Fruit fly (Drosophila melanogaster) whole organism, embryonic: ENCODE data around the gene scpr-B.

Experiments
- CG10147 ChIP-seq: fragments of 200-800 bp; sonication (Bioruptor generic); optimal IDR thresholded peaks from 2 replicates; lab custom pipeline; 2019; ENCODE audit warnings: missing biosample characterization, mild to moderate bottlenecking, missing genetic modification characterization, moderate library complexity
- CG10209 ChIP-seq: fragments of 200-800 bp; sonication (Bioruptor generic); optimal IDR thresholded peaks from 3 replicates; lab custom pipeline; 2017; ENCODE audit warnings: missing biosample characterization, mild to moderate bottlenecking, missing genetic modification characterization, missing genetic modification reagents
- CG1024 ChIP-seq: fragments of 200-800 bp; sonication (Bioruptor generic); IDR thresholded peaks from 2 replicates; pipeline ENCODE4 v1.3.6; 2022; ENCODE audit warnings: missing biosample characterization, missing genetic modification characterization
- CG11696 ChIP-seq: fragments of 200-800 bp; sonication (Bioruptor generic); IDR thresholded peaks from 2 replicates; pipeline ENCODE4 v1.3.6; 2022; ENCODE audit warnings: missing biosample characterization, missing genetic modification characterization
- CG1233 ChIP-seq: fragments of 200-800 bp; sonication (Bioruptor generic); optimal IDR thresholded peaks from 4 replicates; lab custom pipeline; 2018; ENCODE audit warnings: missing biosample characterization, mild to moderate bottlenecking, missing genetic modification characterization
- CG13624 ChIP-seq: fragments of 200-800 bp; sonication (Bioruptor generic); optimal IDR thresholded peaks from 2 replicates; lab custom pipeline; 2016; ENCODE audit warnings: missing biosample characterization, missing genetic modification characterization
- CG14965 ChIP-seq: fragments of 200-800 bp; sonication (Bioruptor generic); optimal IDR thresholded peaks from 2 replicates; lab custom pipeline; 2016; ENCODE audit warnings: missing biosample characterization, missing genetic modification characterization, borderline replicate concordance
- CG1792 ChIP-seq: fragments of 200-800 bp; sonication (Bioruptor generic); optimal IDR thresholded peaks from 2 replicates; lab custom pipeline; 2016; ENCODE audit warnings: missing biosample characterization, missing genetic modification characterization
- CG30020 ChIP-seq: fragments of 200-800 bp; optimal IDR thresholded peaks from 2 replicates; lab custom pipeline; 2019; ENCODE audit warnings: missing biosample characterization, mild to moderate bottlenecking, missing genetic modification characterization, moderate library complexity
- CG3838 ChIP-seq: fragments of 200-800 bp; sonication (Bioruptor generic); optimal IDR thresholded peaks from 3 replicates; lab custom pipeline; 2016; ENCODE audit warnings: missing biosample characterization, missing genetic modification characterization
- CG6813 ChIP-seq: fragments of 200-800 bp; sonication (Bioruptor generic); optimal IDR thresholded peaks from 2 replicates; lab custom pipeline; 2017; ENCODE audit warnings: missing biosample characterization, missing genetic modification characterization, mild to moderate bottlenecking, moderate library complexity, missing genetic modification reagents
- CG7839 ChIP-seq: fragments of 200-800 bp; sonication (Bioruptor generic); optimal IDR thresholded peaks from 3 replicates; lab custom pipeline; 2018; ENCODE audit warnings: missing biosample characterization, mild to moderate bottlenecking, missing genetic modification characterization, moderate library complexity
- CG7963 ChIP-seq: fragments of 200-800 bp; sonication (Bioruptor generic); IDR thresholded peaks from 3 replicates; pipeline ENCODE4 v1.3.6; 2022; ENCODE audit warnings: missing biosample characterization, missing genetic modification characterization; ENCODE audit not compliant: partially characterized antibody
- CG8089 ChIP-seq: fragments of 200-800 bp; sonication (Bioruptor generic); optimal IDR thresholded peaks from 3 replicates; lab custom pipeline; 2016; ENCODE audit warnings: missing biosample characterization, missing genetic modification characterization
- CG8281 ChIP-seq: fragments of 200-800 bp; sonication (Bioruptor generic); optimal IDR thresholded peaks from 2 replicates; lab custom pipeline; 2018; ENCODE audit warnings: missing biosample characterization, mild to moderate bottlenecking, missing genetic modification characterization, moderate library complexity
- CG8359 ChIP-seq: fragments of 200-800 bp; sonication (Bioruptor generic); optimal IDR thresholded peaks from 2 replicates; lab custom pipeline; 2017; ENCODE audit warnings: missing biosample characterization, mild to moderate bottlenecking, missing genetic modification characterization, borderline replicate concordance
- CG8388 ChIP-seq: fragments of 200-800 bp; sonication (Bioruptor generic); optimal IDR thresholded peaks from 2 replicates; lab custom pipeline; 2019; ENCODE audit warnings: missing biosample characterization, mild to moderate bottlenecking, missing genetic modification characterization, moderate library complexity
- CrebB ChIP-seq: fragments of 200-800 bp; sonication (Bioruptor generic); optimal IDR thresholded peaks from 3 replicates; lab custom pipeline; 2018; ENCODE audit warnings: missing biosample characterization, mild to moderate bottlenecking, missing genetic modification characterization
- Dll ChIP-seq: fragments of 200-800 bp; sonication (Bioruptor generic); IDR thresholded peaks from 4 replicates; pipeline ENCODE4 v1.3.6; 2022; ENCODE audit warnings: missing biosample characterization, missing genetic modification characterization; ENCODE audit not compliant: partially characterized antibody
- E2f1 ChIP-seq: fragments of 200-800 bp; sonication (Bioruptor generic); IDR thresholded peaks from 2 replicates; pipeline ENCODE4 v1.3.6; 2022; ENCODE audit warnings: missing biosample characterization, missing genetic modification characterization
- Gug ChIP-seq: fragments of 200-800 bp; sonication (Bioruptor generic); IDR thresholded peaks from 4 replicates; pipeline ENCODE4 v1.3.6; 2022; ENCODE audit warnings: missing biosample characterization, missing genetic modification characterization
- HLH3B ChIP-seq: fragments of 200-800 bp; sonication (Bioruptor generic); IDR thresholded peaks from 2 replicates; pipeline ENCODE4 v1.3.6; 2022; ENCODE audit warnings: missing biosample characterization, missing genetic modification characterization
- Oli ChIP-seq: fragments of 200-800 bp; sonication (Bioruptor generic); optimal IDR thresholded peaks from 2 replicates; lab custom pipeline; 2018; ENCODE audit warnings: missing biosample characterization, mild to moderate bottlenecking, missing genetic modification characterization, moderate library complexity
- Pdp1 ChIP-seq, 2 experiments: fragments of 200-800 bp; sonication (Bioruptor generic); optimal IDR thresholded peaks; 3 replicates each; lab custom pipeline; 2016; ENCODE audit warnings: missing biosample characterization in 2 of 2, missing genetic modification characterization in 2 of 2, mild to moderate bottlenecking in 1 of 2, moderate library complexity in 1 of 2
- Rx ChIP-seq: fragments of 200-800 bp; sonication (Bioruptor generic); IDR thresholded peaks from 2 replicates; pipeline ENCODE4 v1.3.6; 2022; ENCODE audit warnings: missing biosample characterization, missing genetic modification characterization
- ara ChIP-seq: fragments of 200-800 bp; sonication (Bioruptor generic); IDR thresholded peaks from 2 replicates; pipeline ENCODE4 v1.3.6; 2022; ENCODE audit warnings: missing biosample characterization, missing genetic modification characterization
- bsh ChIP-seq, 2 experiments: fragments of 200-800 bp; sonication (Bioruptor generic); optimal IDR thresholded peaks; 2 replicates each; lab custom pipeline; 2017 to 2018; ENCODE audit warnings: mild to moderate bottlenecking in 2 of 2, missing biosample characterization in 2 of 2, missing genetic modification characterization in 2 of 2, moderate library complexity in 1 of 2
- btn ChIP-seq: fragments of 200-800 bp; sonication (Bioruptor generic); optimal IDR thresholded peaks from 2 replicates; lab custom pipeline; 2016; ENCODE audit warnings: missing biosample characterization, missing genetic modification characterization
- da ChIP-seq: fragments of 200-800 bp; sonication (Bioruptor generic); optimal IDR thresholded peaks from 2 replicates; lab custom pipeline; 2016; ENCODE audit warnings: missing biosample characterization, missing genetic modification characterization
- danr ChIP-seq: fragments of 200-800 bp; sonication (Bioruptor generic); IDR thresholded peaks from 2 replicates; pipeline ENCODE4 v1.3.6; 2022; ENCODE audit warnings: missing biosample characterization, missing genetic modification characterization
- exex ChIP-seq: fragments of 200-800 bp; sonication (Bioruptor generic); optimal IDR thresholded peaks from 4 replicates; lab custom pipeline; 2018; ENCODE audit warnings: missing biosample characterization, mild to moderate bottlenecking, missing genetic modification characterization, moderate library complexity
- fd102C ChIP-seq: fragments of 200-800 bp; sonication (Bioruptor generic); optimal IDR thresholded peaks from 2 replicates; lab custom pipeline; 2018; ENCODE audit warnings: missing biosample characterization, mild to moderate bottlenecking, missing genetic modification characterization, moderate library complexity
- ftz-f1 ChIP-seq: fragments of 200-800 bp; sonication (Bioruptor generic); optimal IDR thresholded peaks from 2 replicates; lab custom pipeline; 2016; ENCODE audit warnings: missing biosample characterization, missing genetic modification characterization
- gfzf ChIP-seq: fragments of 200-800 bp; sonication (Bioruptor generic); optimal IDR thresholded peaks from 2 replicates; lab custom pipeline; 2016; ENCODE audit warnings: missing biosample characterization, mild to moderate bottlenecking, missing genetic modification characterization, moderate library complexity
- hbn ChIP-seq: fragments of 200-800 bp; sonication (Bioruptor generic); IDR thresholded peaks from 2 replicates; pipeline ENCODE4 v1.3.6; 2022; ENCODE audit warnings: missing biosample characterization, missing genetic modification characterization; ENCODE audit not compliant: partially characterized antibody
- kay ChIP-seq: fragments of 200-800 bp; sonication (Bioruptor generic); optimal IDR thresholded peaks from 2 replicates; lab custom pipeline; 2016; ENCODE audit warnings: missing biosample characterization, missing genetic modification characterization
- nerfin-2 ChIP-seq: fragments of 200-800 bp; sonication (Bioruptor generic); IDR thresholded peaks from 2 replicates; pipeline ENCODE4 v1.3.6; 2022; ENCODE audit warnings: missing biosample characterization, missing genetic modification characterization; ENCODE audit not compliant: partially characterized antibody
- slbo ChIP-seq: fragments of 200-800 bp; sonication (Bioruptor generic); IDR thresholded peaks from 2 replicates; pipeline ENCODE4 v1.3.6; 2022; ENCODE audit warnings: missing biosample characterization, missing genetic modification characterization
- tin ChIP-seq: fragments of 200-800 bp; sonication (Bioruptor generic); optimal IDR thresholded peaks from 3 replicates; lab custom pipeline; 2016; ENCODE audit warnings: missing biosample characterization, missing genetic modification characterization
- tio ChIP-seq: fragments of 200-800 bp; sonication (Bioruptor generic); optimal IDR thresholded peaks from 2 replicates; lab custom pipeline; 2017; ENCODE audit warnings: missing biosample characterization, missing genetic modification characterization, inconsistent platforms
- usp ChIP-seq: fragments of >200 bp; optimal IDR thresholded peaks from 2 replicates; lab custom pipeline; 2017; ENCODE audit warnings: missing biosample characterization, missing genetic modification characterization
- vfl ChIP-seq: fragments of 200-800 bp; sonication (Bioruptor generic); optimal IDR thresholded peaks from 2 replicates; lab custom pipeline; 2016; ENCODE audit warnings: missing biosample characterization, missing genetic modification characterization

scpr-B gene

dm6 chr3R:11209801-11210402 lies 30.9 kb downstream of the scpr-B start, which contains the start of the genes SdhC and Tctp (continued):
- TF ChIP-seq nerfin-2 (GFP tag; lab: Robert Waterston, UW) (no peak), E2f1 (GFP tag; lab: Robert Waterston, UW) (no peak), CG1792 (no peak), CG8359 (no peak), btn (GFP tag; lab: Kevin White, UChicago) (no peak), Pdp1 (GFP tag; optimal IDR thresholded peaks at IDR 0.05; lab: Kevin White, UChicago) (peak in 1 of 2 experiments; percentile 2), CG7963 (GFP tag; lab: Robert Waterston, UW) (no peak), CrebB (no peak), CG6813 (GFP tag; lab: Kevin White, UChicago) (no peak), tio (GFP tag; lab: Kevin White, UChicago) (no peak), kay (GFP tag; lab: Kevin White, UChicago) (no peak), CG1233 (GFP tag; lab: Kevin White, UChicago) (peak; percentile 13), CG10147 (GFP tag; lab: Kevin White, UChicago) (peak; percentile 6), hbn (GFP tag; lab: Robert Waterston, UW) (peak; percentile 42; the same call in 1 of the 2 replicates), Dll (GFP tag; lab: Robert Waterston, UW) (peak; percentile 61; the same call in 3 of the 4 replicates), fd102C (GFP tag; lab: Kevin White, UChicago) (no peak), da (no peak), ara (no peak), CG13624 (GFP tag; lab: Kevin White, UChicago) (peak; percentile 43), CG1024 (GFP tag; lab: Robert Waterston, UW) (no peak), gfzf (peak; percentile 75), Gug (GFP tag; lab: Robert Waterston, UW) (no peak; the same call in 3 of the 4 replicates), tin (peak; percentile 49), CG8089 (GFP tag; lab: Kevin White, UChicago) (no peak), CG8388 (GFP tag; lab: Kevin White, UChicago) (peak; percentile 15), CG10209 (GFP tag; lab: Kevin White, UChicago) (peak; percentile 12), danr (GFP tag; lab: Robert Waterston, UW) (no peak), vfl (GFP tag; lab: Kevin White, UChicago) (no peak), CG7839 (tag; lab: Kevin White, UChicago) (peak; percentile 23), exex (tag; lab: Kevin White, UChicago) (peak; percentile 23), Rx (GFP tag; lab: Robert Waterston, UW) (no peak), CG11696 (no peak), CG14965 (no peak), bsh (GFP tag; optimal IDR thresholded peaks at IDR 0.05; lab: Kevin White, UChicago) (peak in 1 of 2 experiments; percentile 20), Oli (no peak), ftz-f1 (GFP tag; lab: Kevin White, UChicago) (no peak), CG30020 (tag; lab: Kevin White, UChicago) (peak; percentile 64), slbo (peak; percentile 24; the same call in 1 of the 2 replicates), usp (no peak), HLH3B (GFP tag; lab: Robert Waterston, UW) (no peak), CG3838 (GFP tag; lab: Kevin White, UChicago) (no peak), CG8281 (tag; lab: Kevin White, UChicago) (no peak)
